Fruit fly (Drosophila melanogaster): ENCODE measurements around the gene CG12885.
A peak's percentile ranks its signal among the peaks of the same experiment; 100 is the strongest.

Gene CG12885

dm6 chr3R:27554964-27555363 lies 34.3 kb downstream of the CG12885 start (continued):
- peak; percentile 31 for TF ChIP-seq CG4328 (GFP tag; optimal IDR thresholded peaks at IDR 0.05)
- peak; percentile 56; the same call in 1 of the 2 replicates for TF ChIP-seq CG4404 (GFP tag; IDR thresholded peaks at IDR 0.05)
- TF ChIP-seq CG1529 (GFP tag; optimal IDR thresholded peaks at IDR 0.05) = peak; percentile 79
- TF ChIP-seq CG13296 (GFP tag; optimal IDR thresholded peaks at IDR 0.05) = peak; percentile 74
- peak; percentile 68 for TF ChIP-seq dm (GFP tag; optimal IDR thresholded peaks at IDR 0.05)
- TF ChIP-seq CG11504 (tag; optimal IDR thresholded peaks at IDR 0.05) = peak; percentile 89
- peak; percentile 72 for TF ChIP-seq kah (GFP tag; optimal IDR thresholded peaks at IDR 0.05)
- TF ChIP-seq Drgx (GFP tag; IDR thresholded peaks at IDR 0.05) = peak; percentile 92
- TF ChIP-seq Ets97D (GFP tag; optimal IDR thresholded peaks at IDR 0.05) = peak; percentile 1
- peak; percentile 85 for TF ChIP-seq lab (GFP tag; optimal IDR thresholded peaks at IDR 0.05)
- TF ChIP-seq NK7.1 (GFP tag; optimal IDR thresholded peaks at IDR 0.05) = peak; percentile 51
- peak; percentile 65 for TF ChIP-seq NFAT (GFP tag; IDR thresholded peaks at IDR 0.05)
- peak; percentile 73 for TF ChIP-seq ase (GFP tag; IDR thresholded peaks at IDR 0.05)
- peak; percentile 88 for TF ChIP-seq Oli (tag; optimal IDR thresholded peaks at IDR 0.05)
- no peak for TF ChIP-seq Dp (GFP tag; optimal IDR thresholded peaks at IDR 0.05)
- peak; percentile 25 for TF ChIP-seq CG4854 (GFP tag; optimal IDR thresholded peaks at IDR 0.05)
- peak; percentile 81 for TF ChIP-seq gcm (GFP tag; optimal IDR thresholded peaks at IDR 0.05)
- TF ChIP-seq D (optimal IDR thresholded peaks at IDR 0.05) = no peak
- peak; percentile 85 for TF ChIP-seq D (GFP tag; optimal IDR thresholded peaks at IDR 0.05)
- peak; percentile 56 for TF ChIP-seq CG9876 (GFP tag; optimal IDR thresholded peaks at IDR 0.05)
- TF ChIP-seq CG3163 (GFP tag; optimal IDR thresholded peaks at IDR 0.05) = peak; percentile 39
- TF ChIP-seq BEAF-32 (GFP tag; optimal IDR thresholded peaks at IDR 0.05) = no peak
- peak; percentile 11 for TF ChIP-seq slou (GFP tag; optimal IDR thresholded peaks at IDR 0.05)
- TF ChIP-seq CG8478 (optimal IDR thresholded peaks at IDR 0.05) = no peak
- TF ChIP-seq pan (optimal IDR thresholded peaks at IDR 0.05) = no peak
- TF ChIP-seq pan (GFP tag; optimal IDR thresholded peaks at IDR 0.05 in 1 of 2, IDR thresholded peaks at IDR 0.05 in 1 of 2) = peak in 1 of 2 experiments; percentile 83
- TF ChIP-seq gsb (GFP tag; IDR thresholded peaks at IDR 0.05) = peak; percentile 67; the same call in 1 of the 2 replicates
- TF ChIP-seq br (optimal IDR thresholded peaks at IDR 0.05) = no peak
- peak; percentile 75 for TF ChIP-seq CG17385 (GFP tag; optimal IDR thresholded peaks at IDR 0.05)
- TF ChIP-seq dmrt11E (tag; optimal IDR thresholded peaks at IDR 0.05) = peak; percentile 85
- peak; percentile 62 for TF ChIP-seq CG12942 (GFP tag; optimal IDR thresholded peaks at IDR 0.05)
- TF ChIP-seq CG2129 (GFP tag; IDR thresholded peaks at IDR 0.05; ENCODE audit: partially characterized antibody) = no peak
- TF ChIP-seq zf30C (GFP tag; optimal IDR thresholded peaks at IDR 0.05) = peak; percentile 18
- TF ChIP-seq CG16863 (GFP tag; optimal IDR thresholded peaks at IDR 0.05) = peak; percentile 76
- peak; percentile 80 for TF ChIP-seq CG12219 (GFP tag; optimal IDR thresholded peaks at IDR 0.05)
- peak; percentile 42; the same call in 1 of the 2 replicates for TF ChIP-seq dan (GFP tag; IDR thresholded peaks at IDR 0.05)
- peak; percentile 91 for TF ChIP-seq ci (GFP tag; IDR thresholded peaks at IDR 0.05)
- TF ChIP-seq dati (GFP tag; IDR thresholded peaks at IDR 0.05) = peak; percentile 57; the same call in 1 of the 2 replicates
- peak; percentile 81 for TF ChIP-seq CG8944 (GFP tag; optimal IDR thresholded peaks at IDR 0.05)
- TF ChIP-seq CG7357 (GFP tag; IDR thresholded peaks at IDR 0.05) = peak; percentile 68; the same call in 2 of the 3 replicates
- TF ChIP-seq chm (GFP tag; IDR thresholded peaks at IDR 0.05) = 0 out of 2 replicates have a peak, but pooled peaks have one; percentile 26
- TF ChIP-seq disco-r (GFP tag; optimal IDR thresholded peaks at IDR 0.05) = peak; percentile 35
- TF ChIP-seq amos (GFP tag; IDR thresholded peaks at IDR 0.05; ENCODE audit: partially characterized antibody) = no peak
- 0 out of 4 replicates have a peak, but pooled peaks have one; percentile 59 for TF ChIP-seq chinmo (GFP tag; IDR thresholded peaks at IDR 0.05; ENCODE audit: partially characterized antibody)
- TF ChIP-seq CG10959 (GFP tag; IDR thresholded peaks at IDR 0.05) = peak; percentile 84
- TF ChIP-seq CG2120 (GFP tag; optimal IDR thresholded peaks at IDR 0.05) = peak; percentile 68
- peak; percentile 74 for TF ChIP-seq CG10267 (tag; optimal IDR thresholded peaks at IDR 0.05)
- no peak for TF ChIP-seq NC2α (GFP tag; optimal IDR thresholded peaks at IDR 0.05)
- TF ChIP-seq otp (GFP tag; IDR thresholded peaks at IDR 0.05) = peak; percentile 91
- TF ChIP-seq seq (GFP tag; IDR thresholded peaks at IDR 0.05) = peak; percentile 50; the same call in 1 of the 2 replicates
- peak; percentile 43 for TF ChIP-seq bcd (GFP tag; optimal IDR thresholded peaks at IDR 0.05)
- TF ChIP-seq Mrtf (GFP tag; IDR thresholded peaks at IDR 0.05) = peak; percentile 69; the same call in 1 of the 3 replicates
